Worm (Caenorhabditis elegans): ENCODE data around the gene ZK1240.6.

Gene ZK1240.6

DNA sequence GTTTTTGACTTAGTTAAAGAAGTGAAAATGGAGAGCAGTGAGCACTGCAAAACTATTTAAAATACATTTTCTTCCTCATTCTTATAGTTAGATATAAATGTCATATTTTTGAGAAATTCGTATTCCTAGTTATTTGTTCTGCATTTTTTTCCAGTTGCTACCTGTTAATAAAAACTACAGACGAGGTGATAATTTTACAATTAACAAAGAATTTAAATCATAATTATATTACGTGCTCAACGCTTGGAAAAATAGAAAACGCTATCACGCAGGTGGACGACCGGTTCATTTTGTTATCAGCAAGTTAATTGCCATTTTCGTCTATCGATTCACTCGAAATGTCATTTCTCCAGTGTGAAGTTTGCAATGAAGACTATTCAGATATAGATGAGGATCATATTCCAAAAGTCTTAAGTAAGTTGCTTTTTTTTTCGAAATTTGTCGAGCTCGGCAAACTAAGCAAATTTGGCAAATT, 4.8 kb downstream of the ZK1240.6 start, which contains the start of the genes ZK1240.5 and ZK1240.9:
TSS of gene ZK1240.5 (minus strand) at position 51 of the 475 bp plus-strand sequence.
TSS of gene ZK1240.9 (plus strand) at position 307 of the 475 bp plus-strand sequence.
- TF ChIP-seq egl-18 (GFP tag; IDR thresholded peaks at IDR 0.05) (no peak), attf-6 (GFP tag; IDR thresholded peaks at IDR 0.05) (no peak), ztf-18 (tag; optimal IDR thresholded peaks at IDR 0.05) (no peak), tlf-1 (GFP tag; optimal IDR thresholded peaks at IDR 0.05) (no peak), nhr-80 (tag; optimal IDR thresholded peaks at IDR 0.05) (peak; percentile 57), hmg-1.2 (GFP tag; IDR thresholded peaks at IDR 0.05) (no peak), F52B5.7 (tag; optimal IDR thresholded peaks at IDR 0.05) (no peak), ztf-3 (GFP tag; optimal IDR thresholded peaks at IDR 0.05) (no peak), nhr-179 (tag; optimal IDR thresholded peaks at IDR 0.05) (no peak)

DNA sequence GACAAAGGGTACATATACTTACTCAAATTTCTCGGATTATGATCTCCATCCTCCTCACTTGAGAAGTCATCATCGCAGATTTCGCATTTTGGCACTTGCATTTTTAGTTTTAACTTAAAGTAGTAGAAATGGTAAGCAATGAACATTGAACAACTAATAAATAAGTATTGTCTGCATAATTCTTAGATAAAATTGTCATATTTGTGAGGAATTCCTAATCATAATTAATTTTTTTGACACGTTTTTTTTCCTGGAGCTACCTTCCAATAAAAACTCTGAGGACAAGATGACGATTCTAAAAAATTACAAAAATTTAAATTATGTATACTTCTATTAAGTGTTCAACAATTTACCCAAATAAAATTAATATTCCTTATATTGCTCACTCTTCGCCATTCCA, 10.0 kb downstream of the ZK1240.6 start, which contains the start of the genes trim-21 and B0281.1:
TSS of gene trim-21 (minus strand) at position 101 of the 400 bp plus-strand sequence.
TSS of gene B0281.1 (plus strand) at position 321 of the 400 bp plus-strand sequence.
- no peak for TF ChIP-seq ztf-22 (GFP tag; optimal IDR thresholded peaks at IDR 0.05)
- no peak for TF ChIP-seq lin-35 (GFP tag; optimal IDR thresholded peaks at IDR 0.05)
- TF ChIP-seq ceh-27 (GFP tag; optimal IDR thresholded peaks at IDR 0.05) = no peak
- TF ChIP-seq hlh-12 (tag; optimal IDR thresholded peaks at IDR 0.05) = no peak
- no peak for TF ChIP-seq ZK185.1 (tag; optimal IDR thresholded peaks at IDR 0.05; ENCODE audit: poor library complexity, severe bottlenecking)
- no peak for TF ChIP-seq egl-18 (GFP tag; IDR thresholded peaks at IDR 0.05)
- no peak for TF ChIP-seq B0019.2 (GFP tag; conservative IDR thresholded peaks at IDR 0.05)
- TF ChIP-seq fkh-3 (tag; optimal IDR thresholded peaks at IDR 0.05) = no peak
- TF ChIP-seq sdz-38 (tag; optimal IDR thresholded peaks at IDR 0.05) = no peak
- TF ChIP-seq chd-7 (tag; optimal IDR thresholded peaks at IDR 0.05) = no peak
- TF ChIP-seq lir-1 (GFP tag; conservative IDR thresholded peaks at IDR 0.05) = no peak
- no peak for TF ChIP-seq die-1 (tag; optimal IDR thresholded peaks at IDR 0.05)
- no peak for TF ChIP-seq snpc-1.1 (tag; optimal IDR thresholded peaks at IDR 0.05; ENCODE audit: insufficient read depth)
- TF ChIP-seq egrh-3 (GFP tag; IDR thresholded peaks at IDR 0.05) = no peak
- TF ChIP-seq Y56A3A.18 (GFP tag; IDR thresholded peaks at IDR 0.05) = no peak
- TF ChIP-seq xnd-1 (tag; optimal IDR thresholded peaks at IDR 0.05) = no peak
- TF ChIP-seq atf-7 (tag; optimal IDR thresholded peaks at IDR 0.05) = no peak
- TF ChIP-seq pha-4 (tag; optimal IDR thresholded peaks at IDR 0.05) = no peak
- no peak for TF ChIP-seq ama-1 (optimal IDR thresholded peaks at IDR 0.05)
- TF ChIP-seq ama-1 (GFP tag; optimal IDR thresholded peaks at IDR 0.05) = no peak
- TF ChIP-seq mes-4 (tag; optimal IDR thresholded peaks at IDR 0.05) = no peak

DNA sequence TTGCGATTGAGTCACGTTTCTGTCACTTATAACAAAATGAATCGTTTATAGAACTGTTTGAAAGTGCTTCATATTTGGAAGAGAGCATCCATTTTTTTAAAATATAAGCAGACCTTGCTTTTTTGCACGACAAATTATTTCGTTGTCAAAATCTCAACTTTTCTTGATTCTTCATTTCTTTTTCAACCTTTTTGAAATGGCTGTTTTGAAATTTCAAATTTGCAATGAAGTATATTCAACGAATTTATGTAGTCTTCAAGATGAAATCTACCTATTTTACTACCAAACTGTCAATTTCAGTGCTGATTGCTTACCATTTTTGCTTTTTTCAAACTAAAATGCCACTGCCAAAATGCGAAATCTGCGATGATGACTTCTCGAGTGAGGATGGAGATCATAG, 16.0 kb downstream of the ZK1240.6 start, which contains the start of gene B0281.3:
TSS of gene B0281.3 (plus strand) at position 301 of the 400 bp plus-strand sequence.
- TF ChIP-seq ztf-28 (GFP tag; IDR thresholded peaks at IDR 0.05) = no peak
- no peak for TF ChIP-seq Y79H2A.3 (GFP tag; conservative IDR thresholded peaks at IDR 0.05)
- no peak for TF ChIP-seq bed-1 (GFP tag; IDR thresholded peaks at IDR 0.05)
- no peak for TF ChIP-seq somi-1 (GFP tag; optimal IDR thresholded peaks at IDR 0.05)
- TF ChIP-seq aptf-2 (GFP tag; conservative IDR thresholded peaks at IDR 0.05) = no peak
- TF ChIP-seq ZK185.1 (tag; optimal IDR thresholded peaks at IDR 0.05; ENCODE audit: poor library complexity, severe bottlenecking) = no peak
- TF ChIP-seq T07F8.4 (tag; optimal IDR thresholded peaks at IDR 0.05) = no peak
- no peak for TF ChIP-seq sdz-38 (tag; optimal IDR thresholded peaks at IDR 0.05)
- TF ChIP-seq Y53F4B.3 (GFP tag; IDR thresholded peaks at IDR 0.05) = no peak
- no peak for TF ChIP-seq nhr-80 (tag; optimal IDR thresholded peaks at IDR 0.05)
- no peak for TF ChIP-seq F23B12.7 (tag; optimal IDR thresholded peaks at IDR 0.05; ENCODE audit: insufficient read depth)
- TF ChIP-seq snpc-3.4 (tag; optimal IDR thresholded peaks at IDR 0.05) = no peak
- no peak for TF ChIP-seq mes-4 (tag; optimal IDR thresholded peaks at IDR 0.05)
- TF ChIP-seq lsy-27 (tag; optimal IDR thresholded peaks at IDR 0.05; ENCODE audit: borderline replicate concordance, insufficient read depth) = no peak
- no peak for TF ChIP-seq repo-1 (tag; optimal IDR thresholded peaks at IDR 0.05)
- no peak for TF ChIP-seq F55B11.4 (tag; optimal IDR thresholded peaks at IDR 0.05; ENCODE audit: borderline replicate concordance, insufficient read depth)
